Worm (Caenorhabditis elegans) whole organism, young adult: ENCODE data around the gene gcy-20.

ENCODE experiments used
- ama-1 ChIP-seq, 3 experiments: fragments of 150-350 bp in 1 of 3; sonication (generic microtip) in 2 of 3; optimal IDR thresholded peaks; 2 replicates each; lab custom pipeline; 2014 to 2018; ENCODE audit warnings: missing biosample characterization in 2 of 3, missing genetic modification characterization in 2 of 3, missing genetic modification reagents in 2 of 3
- attf-6 ChIP-seq: fragments of 200-800 bp; sonication (Bioruptor generic); IDR thresholded peaks from 2 replicates; pipeline ENCODE4 v1.3.6; 2022; ENCODE audit warnings: missing genetic modification reagents, missing genetic modification characterization, missing compliant biosample characterization
- dox-1 ChIP-seq: fragments of 200-800 bp; sonication (Bioruptor generic); IDR thresholded peaks from 2 replicates; pipeline ENCODE4 v1.3.6; 2022; ENCODE audit warnings: missing genetic modification reagents, missing genetic modification characterization, missing compliant biosample characterization
- let-607 ChIP-seq, 2 experiments: fragments of 200-800 bp in 1 of 2; sonication (Bioruptor generic) in 1 of 2; sonication (generic microtip) in 1 of 2; optimal IDR thresholded peaks; 2 replicates each; lab custom pipeline; 2016 to 2018; ENCODE audit warnings: mild to moderate bottlenecking in 2 of 2, missing compliant biosample characterization in 2 of 2, missing genetic modification characterization in 2 of 2, moderate library complexity in 2 of 2, missing genotype in 1 of 2
- sea-2 ChIP-seq: fragments of 200-800 bp; sonication (Bioruptor generic); IDR thresholded peaks from 2 replicates; pipeline ENCODE4 v1.3.6; 2022; ENCODE audit warnings: missing genetic modification characterization, missing compliant biosample characterization
- tlf-1 ChIP-seq: fragments of 200-800 bp; sonication (Bioruptor generic); optimal IDR thresholded peaks from 2 replicates; lab custom pipeline; 2018; ENCODE audit warnings: mild to moderate bottlenecking, missing genetic modification characterization, missing compliant biosample characterization

DNA sequence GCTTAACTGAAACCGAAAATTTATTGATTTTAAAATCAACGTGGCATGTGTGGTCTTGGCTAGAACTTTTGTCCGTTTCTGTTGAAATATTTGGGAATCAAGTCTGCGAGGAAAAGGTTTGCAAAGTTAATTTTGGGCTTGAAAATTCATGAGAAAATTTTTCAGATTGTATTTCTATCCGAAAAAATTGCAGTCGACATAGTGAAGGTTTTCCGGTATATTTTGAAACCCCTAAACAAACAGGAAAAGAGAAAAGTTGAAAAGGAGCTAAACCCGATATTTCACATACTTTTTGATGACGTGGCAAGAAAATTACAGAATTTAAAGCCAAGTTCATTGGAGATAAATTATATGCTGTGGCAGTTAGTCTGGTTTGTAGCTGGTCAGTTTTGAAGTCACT lies 6.1 kb upstream of the gcy-20 start, which contains the start of gene nhr-127:
- no peak for TF ChIP-seq let-607 (tag; optimal IDR thresholded peaks at IDR 0.05; lab: Kevin White, UChicago)
- no peak for TF ChIP-seq attf-6 (GFP tag; lab: Robert Waterston, UW)
- no peak for TF ChIP-seq tlf-1 (GFP tag; lab: Kevin White, UChicago)
- TF ChIP-seq dox-1 (GFP tag; lab: Robert Waterston, UW) = no peak
- TF ChIP-seq sea-2 (GFP tag; lab: Robert Waterston, UW) = no peak
- no peak for TF ChIP-seq ama-1 (optimal IDR thresholded peaks at IDR 0.05; lab: Kevin White, UChicago)
- TF ChIP-seq ama-1 (GFP tag; optimal IDR thresholded peaks at IDR 0.05; lab: Kevin White, UChicago) = no peak
